Worm (Caenorhabditis elegans): ENCODE results near the gene C08F8.2.
A peak's percentile ranks its signal among the peaks of the same experiment; 100 is the strongest.

The C08F8.2 gene

DNA sequence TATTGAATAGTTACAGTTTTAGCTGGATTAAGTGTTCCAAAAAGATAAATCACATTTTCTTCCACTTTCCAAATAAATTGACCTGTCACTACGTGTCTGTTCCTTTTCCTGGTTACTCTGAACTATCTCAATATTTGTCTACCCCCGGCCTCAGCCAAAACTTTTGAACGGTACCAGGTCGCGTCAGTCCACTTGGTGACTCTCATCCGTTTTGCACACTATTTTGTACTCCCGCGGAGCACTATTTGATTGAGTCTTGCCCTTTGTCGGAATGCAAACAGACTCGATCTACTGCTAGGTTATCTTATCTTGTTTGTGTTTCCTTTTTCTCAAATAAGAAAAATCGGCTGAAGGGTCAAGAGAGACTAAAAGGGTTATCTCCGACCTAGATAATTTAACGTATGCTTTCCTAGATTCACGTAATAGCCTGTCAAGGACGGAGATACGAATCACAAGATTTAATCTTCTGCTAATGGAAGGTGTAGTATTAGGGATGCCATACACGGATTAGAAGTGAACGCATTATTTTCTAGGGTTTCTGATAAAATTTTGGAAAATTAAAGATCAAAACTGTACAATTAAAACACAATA, 30.7 kb upstream of the C08F8.2 start:
- no peak for TF ChIP-seq hlh-30 (tag; optimal IDR thresholded peaks at IDR 0.05; ENCODE audit: insufficient read depth)
- TF ChIP-seq sdc-2 (tag; optimal IDR thresholded peaks at IDR 0.05) = no peak
- TF ChIP-seq ceh-19 (GFP tag; optimal IDR thresholded peaks at IDR 0.05) = no peak
- no peak for TF ChIP-seq ceh-9 (tag; optimal IDR thresholded peaks at IDR 0.05)
- peak; percentile 15 for TF ChIP-seq elt-2 (tag; optimal IDR thresholded peaks at IDR 0.05)

ce11 chrIV:11124674-11125073, 26.1 kb upstream of the C08F8.2 start, which contains the start of gene spo-11:
spo-11 (minus strand) TSS chrIV:11124862.
- TF ChIP-seq tbx-7 (tag; optimal IDR thresholded peaks at IDR 0.05) (no peak), hlh-8 (tag; optimal IDR thresholded peaks at IDR 0.05) (no peak), ceh-6 (GFP tag; optimal IDR thresholded peaks at IDR 0.05) (no peak), lin-11 (tag; optimal IDR thresholded peaks at IDR 0.05) (no peak), pha-4 (tag; optimal IDR thresholded peaks at IDR 0.05) (no peak), ceh-31 (tag; optimal IDR thresholded peaks at IDR 0.05) (no peak), pat-9 (tag; optimal IDR thresholded peaks at IDR 0.05) (no peak), gmeb-2 (tag; optimal IDR thresholded peaks at IDR 0.05) (no peak), pha-2 (tag; optimal IDR thresholded peaks at IDR 0.05) (no peak), fax-1 (tag; optimal IDR thresholded peaks at IDR 0.05) (no peak), sdc-2 (tag; optimal IDR thresholded peaks at IDR 0.05) (no peak), K09A11.1 (tag; optimal IDR thresholded peaks at IDR 0.05; ENCODE audit: insufficient read depth) (no peak), rnt-1 (tag; optimal IDR thresholded peaks at IDR 0.05) (no peak), pros-1 (tag; optimal IDR thresholded peaks at IDR 0.05) (no peak)

DNA sequence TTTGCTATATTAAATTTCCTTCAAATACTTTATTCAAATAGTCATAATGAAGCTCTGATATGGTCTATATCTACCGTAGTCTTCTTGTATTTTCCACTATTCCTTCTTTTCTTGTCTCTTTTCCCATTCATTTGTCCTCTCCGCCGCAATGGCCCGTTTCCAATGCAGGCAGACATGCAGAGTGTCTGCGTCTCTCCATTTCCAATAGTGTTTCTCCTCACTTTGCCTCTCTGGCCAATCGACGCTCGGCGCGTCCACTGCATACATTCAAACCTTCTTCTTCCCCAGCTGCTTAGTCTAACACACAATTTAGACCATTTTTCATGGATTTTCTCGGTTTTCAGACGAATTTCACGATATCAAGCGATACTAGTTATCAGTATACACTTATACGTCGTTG, 25.6 kb upstream of the C08F8.2 start:
- TF ChIP-seq ceh-48 (tag; optimal IDR thresholded peaks at IDR 0.05) (no peak), nfya-1 (tag; optimal IDR thresholded peaks at IDR 0.05) (peak; percentile 100), ceh-31 (tag; optimal IDR thresholded peaks at IDR 0.05) (peak; percentile 40), pros-1 (tag; optimal IDR thresholded peaks at IDR 0.05) (peak; percentile 40), ttx-3 (tag; optimal IDR thresholded peaks at IDR 0.05) (no peak), ceh-34 (tag; optimal IDR thresholded peaks at IDR 0.05) (peak; percentile 17), ceh-2 (tag; optimal IDR thresholded peaks at IDR 0.05) (peak; percentile 6), hlh-6 (tag; optimal IDR thresholded peaks at IDR 0.05) (no peak), ama-1 (optimal IDR thresholded peaks at IDR 0.05) (no peak), T23F11.4 (GFP tag; optimal IDR thresholded peaks at IDR 0.05) (no peak)

DNA sequence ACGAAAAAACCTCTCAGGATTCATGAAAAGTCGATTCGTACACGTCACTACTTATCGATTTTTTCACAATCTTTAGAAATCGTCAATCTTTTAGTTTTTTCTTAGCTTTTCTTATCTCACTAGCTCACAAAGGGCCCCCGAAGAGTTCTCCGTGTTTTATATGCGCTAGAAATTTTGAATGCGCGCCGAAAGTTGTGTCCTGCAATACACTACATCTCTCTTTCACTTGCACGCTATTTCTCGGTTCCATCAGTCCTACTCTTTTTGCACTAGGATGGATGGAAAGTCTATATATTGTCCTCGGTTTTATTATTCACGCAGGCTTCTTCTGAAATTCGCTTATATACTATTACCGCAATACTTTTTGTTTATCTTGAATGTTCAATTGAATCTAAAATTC, 25.2 kb upstream of the C08F8.2 start:
- TF ChIP-seq pqm-1 (tag; optimal IDR thresholded peaks at IDR 0.05) = no peak
- TF ChIP-seq hlh-13 (GFP tag; optimal IDR thresholded peaks at IDR 0.05) = no peak
- TF ChIP-seq tbx-7 (tag; optimal IDR thresholded peaks at IDR 0.05) = no peak
- no peak for TF ChIP-seq zip-5 (tag; optimal IDR thresholded peaks at IDR 0.05)
- no peak for TF ChIP-seq pax-1 (tag; optimal IDR thresholded peaks at IDR 0.05)
- TF ChIP-seq sox-4 (tag; optimal IDR thresholded peaks at IDR 0.05) = no peak
- no peak for TF ChIP-seq nhr-11 (tag; optimal IDR thresholded peaks at IDR 0.05)
- TF ChIP-seq ztf-16 (tag; optimal IDR thresholded peaks at IDR 0.05) = no peak
- no peak for TF ChIP-seq ceh-24 (tag; optimal IDR thresholded peaks at IDR 0.05)
- TF ChIP-seq unc-86 (tag; optimal IDR thresholded peaks at IDR 0.05) = no peak

DNA sequence TGAATTAATAATTGTTTCAGACTA, 25.0 kb upstream of the C08F8.2 start, which contains the start of gene swsn-4:
Gene swsn-4, plus strand, starts transcription at position 21 of the 24 bp plus-strand sequence.
- TF ChIP-seq unc-42 (tag; optimal IDR thresholded peaks at IDR 0.05) (no peak), pha-4 (tag; optimal IDR thresholded peaks at IDR 0.05) (no peak), npax-4 (tag; optimal IDR thresholded peaks at IDR 0.05) (no peak), ztf-16 (tag; optimal IDR thresholded peaks at IDR 0.05) (no peak), ceh-14 (tag; optimal IDR thresholded peaks at IDR 0.05) (no peak), sox-2 (GFP tag; IDR thresholded peaks at IDR 0.05) (no peak), hlh-13 (GFP tag; optimal IDR thresholded peaks at IDR 0.05) (no peak), ceh-2 (tag; optimal IDR thresholded peaks at IDR 0.05) (no peak), unc-86 (tag; optimal IDR thresholded peaks at IDR 0.05) (no peak), ceh-45 (GFP tag; IDR thresholded peaks at IDR 0.05) (no peak)

All from whole organism, late embryonic.